Worm (Caenorhabditis elegans): Measurements from ENCODE around the gene cisd-3.1.

The cisd-3.1 gene

DNA sequence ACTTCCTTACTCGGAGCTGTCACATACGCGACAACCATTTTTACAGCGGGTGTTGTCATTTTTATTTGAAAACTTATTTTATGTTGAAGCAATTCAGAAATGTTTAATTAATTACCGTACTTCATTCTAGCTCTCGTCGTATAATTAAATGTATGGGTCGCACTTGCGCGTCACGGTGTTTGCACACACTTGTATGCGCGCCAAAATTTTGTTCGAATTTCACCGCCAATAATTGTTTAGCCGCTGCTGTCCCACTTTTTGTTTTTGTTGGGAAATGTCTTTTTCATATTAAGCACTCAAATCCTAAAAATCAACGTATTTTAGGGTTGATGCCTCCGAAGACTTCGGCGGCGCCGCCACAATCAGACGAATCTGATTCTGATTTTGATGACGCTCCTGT, 44.5 kb downstream of the cisd-3.1 start, which contains the start of the genes F35G12.7 and smc-4 (continued):
- TF ChIP-seq lsl-1 (GFP tag; optimal IDR thresholded peaks at IDR 0.05), result peak; percentile 69
- TF ChIP-seq K12H6.12 (tag; optimal IDR thresholded peaks at IDR 0.05), result no peak
- peak; percentile 81 for TF ChIP-seq lin-54 (GFP tag; optimal IDR thresholded peaks at IDR 0.05)
- peak; percentile 47; the same call in 1 of the 2 replicates for TF ChIP-seq hmg-1.2 (GFP tag; IDR thresholded peaks at IDR 0.05)
- peak; percentile 76 for TF ChIP-seq snpc-3.4 (tag; optimal IDR thresholded peaks at IDR 0.05)
- peak; percentile 51; the same call in 1 of the 2 replicates for TF ChIP-seq C17E4.6 (GFP tag; IDR thresholded peaks at IDR 0.05)
- TF ChIP-seq sea-2 (GFP tag; IDR thresholded peaks at IDR 0.05), result no peak
- TF ChIP-seq F52B5.7 (tag; optimal IDR thresholded peaks at IDR 0.05), result no peak
- TF ChIP-seq hsf-1 (GFP tag; IDR thresholded peaks at IDR 0.05), result peak; percentile 58; the same call in 1 of the 2 replicates
- TF ChIP-seq nfyb-1 (GFP tag; IDR thresholded peaks at IDR 0.05), result peak; percentile 67
- TF ChIP-seq ekl-4 (GFP tag; IDR thresholded peaks at IDR 0.05), result peak; percentile 66
- 0 out of 2 replicates have a peak, but pooled peaks have one; percentile 15 for TF ChIP-seq F37B4.10 (GFP tag; IDR thresholded peaks at IDR 0.05)
- no peak for TF ChIP-seq F57C9.4 (tag; optimal IDR thresholded peaks at IDR 0.05)
- TF ChIP-seq F49E8.2 (tag; optimal IDR thresholded peaks at IDR 0.05; ENCODE audit: insufficient read depth), result no peak

DNA sequence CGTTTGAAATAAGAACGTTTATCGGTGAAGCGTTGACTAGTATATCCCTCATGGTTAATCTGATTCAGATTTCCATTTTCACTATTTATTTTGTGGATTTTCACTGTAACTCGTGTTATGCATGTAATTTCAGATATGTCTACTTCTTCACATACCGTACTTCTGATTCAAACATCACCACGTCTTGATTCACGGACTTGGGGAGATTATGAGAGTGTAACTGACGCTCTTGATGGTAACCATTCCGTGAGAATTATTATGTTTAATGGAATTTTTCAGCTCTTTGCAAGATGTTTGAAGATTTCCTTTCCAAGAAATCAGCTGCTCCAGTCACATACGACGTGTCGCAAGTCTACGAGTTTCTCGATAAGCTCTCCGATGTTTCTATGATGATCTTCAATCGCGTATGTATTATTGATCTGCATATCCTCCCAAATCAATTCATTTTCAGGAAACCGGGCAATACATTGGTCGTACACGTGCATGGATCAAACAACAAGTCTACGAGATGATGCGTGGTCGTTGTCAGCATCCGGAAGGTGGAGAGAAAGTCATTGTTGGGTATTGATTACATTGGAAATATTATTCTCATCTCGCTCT, 50.5 kb downstream of the cisd-3.1 start, which contains the start of gene erh-2:
Gene erh-2 (plus strand): TSS at position 134 of the 600 bp plus-strand sequence.
- TF ChIP-seq unc-62 (GFP tag; optimal IDR thresholded peaks at IDR 0.05) (no peak), ztf-22 (GFP tag; optimal IDR thresholded peaks at IDR 0.05) (no peak), F49E8.2 (tag; optimal IDR thresholded peaks at IDR 0.05; ENCODE audit: insufficient read depth) (peak; percentile 61), rcor-1 (GFP tag; IDR thresholded peaks at IDR 0.05) (0 out of 2 replicates have a peak, but pooled peaks have one; percentile 6), nfyb-1 (GFP tag; IDR thresholded peaks at IDR 0.05) (no peak), madf-6 (GFP tag; IDR thresholded peaks at IDR 0.05) (peak; percentile 35; the same call in 1 of the 2 replicates), madf-3 (GFP tag; IDR thresholded peaks at IDR 0.05) (0 out of 2 replicates have a peak, but pooled peaks have one; percentile 59), lsy-27 (tag; optimal IDR thresholded peaks at IDR 0.05; ENCODE audit: borderline replicate concordance, insufficient read depth) (no peak), ztf-18 (tag; optimal IDR thresholded peaks at IDR 0.05) (no peak), lin-35 (GFP tag; optimal IDR thresholded peaks at IDR 0.05) (peak in 1 of 3 experiments; percentile 21), ama-1 (optimal IDR thresholded peaks at IDR 0.05) (no peak), ama-1 (GFP tag; optimal IDR thresholded peaks at IDR 0.05) (no peak), attf-6 (GFP tag; IDR thresholded peaks at IDR 0.05) (0 out of 2 replicates have a peak, but pooled peaks have one; percentile 30)

DNA sequence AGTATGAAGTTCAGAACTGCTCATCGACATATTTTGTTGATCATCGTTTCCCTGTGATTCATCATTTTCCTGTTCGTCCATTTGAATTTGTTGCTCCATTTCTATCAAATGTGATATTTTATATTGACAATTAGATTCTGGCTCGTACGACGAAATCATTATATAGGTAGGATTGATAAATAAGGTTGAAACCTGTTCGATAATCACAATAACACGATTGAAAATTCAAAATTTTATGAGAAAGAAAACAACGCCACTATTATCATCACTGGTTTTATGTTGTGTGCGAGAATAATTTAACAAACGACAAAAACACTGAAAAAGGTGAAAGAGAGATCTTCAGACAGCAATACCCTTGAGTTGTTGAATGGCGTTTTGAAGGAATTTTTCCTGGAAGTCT, 51.6 kb downstream of the cisd-3.1 start, which contains the start of gene apc-11:
Gene apc-11 (minus strand): TSS at position 101 of the 400 bp plus-strand sequence.
- TF ChIP-seq lin-35 (GFP tag; optimal IDR thresholded peaks at IDR 0.05), result no peak
- no peak for TF ChIP-seq B0336.3 (GFP tag; IDR thresholded peaks at IDR 0.05)
- no peak for TF ChIP-seq die-1 (tag; optimal IDR thresholded peaks at IDR 0.05)
- no peak for TF ChIP-seq Y79H2A.3 (GFP tag; conservative IDR thresholded peaks at IDR 0.05)

DNA sequence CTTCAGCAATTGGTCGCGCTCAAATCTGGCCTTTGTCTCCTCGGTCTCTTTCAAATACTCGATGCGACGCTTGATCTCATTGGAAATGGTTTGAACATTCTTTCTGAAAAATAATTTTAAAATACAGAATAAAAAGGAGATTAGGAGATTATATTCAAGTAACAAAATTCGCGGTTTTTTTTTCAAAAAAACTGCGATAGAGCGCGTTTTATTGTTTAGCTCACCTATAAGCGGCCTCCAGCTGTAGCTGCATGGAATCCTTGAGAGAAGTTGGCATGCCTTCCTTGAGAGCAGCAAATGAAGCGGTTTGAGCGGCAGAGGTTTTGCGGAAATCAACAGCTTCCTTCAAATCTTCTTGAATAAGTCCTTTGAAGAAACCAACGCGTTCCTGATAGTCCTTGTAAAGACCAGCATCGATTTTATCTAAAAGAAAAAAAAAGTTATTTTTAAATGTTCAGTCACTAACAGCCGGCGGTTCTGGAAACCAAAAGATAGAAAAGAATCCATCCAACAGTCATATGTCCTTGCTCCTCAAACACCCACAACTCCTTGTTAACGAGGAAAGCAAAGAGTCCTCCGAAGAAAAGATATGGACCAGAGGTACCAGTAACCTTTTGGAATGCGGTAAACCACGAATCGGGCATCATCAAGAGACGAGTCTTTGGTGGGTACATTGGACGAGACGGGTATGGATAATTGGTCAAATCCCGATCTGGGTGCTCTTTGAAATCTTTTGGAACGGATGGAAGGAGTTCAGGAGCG, 52.3 kb downstream of the cisd-3.1 start:
- TF ChIP-seq sptf-2 (GFP tag; optimal IDR thresholded peaks at IDR 0.05), result no peak
- no peak for TF ChIP-seq let-607 (tag; optimal IDR thresholded peaks at IDR 0.05)
- no peak for TF ChIP-seq mxl-1 (tag; optimal IDR thresholded peaks at IDR 0.05)
- 0 out of 2 replicates have a peak, but pooled peaks have one; percentile 43 for TF ChIP-seq lin-26 (GFP tag; IDR thresholded peaks at IDR 0.05)
- TF ChIP-seq ekl-4 (GFP tag; IDR thresholded peaks at IDR 0.05), result no peak
- TF ChIP-seq lin-40 (tag; optimal IDR thresholded peaks at IDR 0.05), result no peak
- TF ChIP-seq dox-1 (GFP tag; IDR thresholded peaks at IDR 0.05), result no peak
